Fruit fly (Drosophila melanogaster): ENCODE data around the gene Fim.
A peak's percentile ranks its signal among the peaks of the same experiment; 100 is the strongest.

Fim gene

DNA sequence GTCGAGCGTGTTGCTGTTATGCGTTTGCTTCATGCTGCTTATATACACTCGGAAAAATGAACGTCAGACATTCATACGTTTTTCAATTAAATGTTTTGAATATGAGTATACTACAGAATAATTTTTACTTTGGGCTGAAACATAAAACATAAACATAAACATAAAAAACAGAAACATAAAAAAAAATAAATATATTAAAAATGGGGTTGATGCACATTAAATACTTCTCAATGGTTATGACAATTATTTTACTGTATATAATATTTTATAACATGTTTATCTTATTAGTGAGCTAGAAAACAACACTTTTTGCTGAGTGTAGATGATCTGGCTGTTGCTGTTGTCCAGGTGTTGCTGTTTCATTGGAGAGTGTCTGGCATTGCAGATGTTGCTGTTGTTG, 64.3 kb downstream of the Fim start (continued):
- no peak for TF ChIP-seq CG7745 (tag; optimal IDR thresholded peaks at IDR 0.05)
- TF ChIP-seq fru (optimal IDR thresholded peaks at IDR 0.05) = no peak
- TF ChIP-seq CG2678 (tag; optimal IDR thresholded peaks at IDR 0.05) = no peak
- peak; percentile 58 for TF ChIP-seq sens (GFP tag)
- TF ChIP-seq CG9876 (GFP tag; optimal IDR thresholded peaks at IDR 0.05) = no peak
- TF ChIP-seq unc-4 (GFP tag; IDR thresholded peaks at IDR 0.05; ENCODE audit: partially characterized antibody) = no peak
- no peak for TF ChIP-seq usp (GFP tag; optimal IDR thresholded peaks at IDR 0.05)
- no peak for TF ChIP-seq CG4360 (GFP tag; IDR thresholded peaks at IDR 0.05)
- no peak for TF ChIP-seq btn (GFP tag; optimal IDR thresholded peaks at IDR 0.05)
- TF ChIP-seq grau (tag; optimal IDR thresholded peaks at IDR 0.05) = peak; percentile 14
- TF ChIP-seq Fer3 (tag; optimal IDR thresholded peaks at IDR 0.05) = no peak
- TF ChIP-seq slp2 (GFP tag; optimal IDR thresholded peaks at IDR 0.05) = no peak
- no peak for TF ChIP-seq CG7928 (GFP tag; optimal IDR thresholded peaks at IDR 0.05)
- TF ChIP-seq aop (GFP tag; IDR thresholded peaks at IDR 0.05) = no peak
- no peak for TF ChIP-seq knrl (GFP tag; IDR thresholded peaks at IDR 0.05; ENCODE audit: partially characterized antibody)
- TF ChIP-seq CG17186 (GFP tag; optimal IDR thresholded peaks at IDR 0.05) = no peak
- peak; percentile 9 for TF ChIP-seq CG9437 (GFP tag; optimal IDR thresholded peaks at IDR 0.05)
- peak; percentile 41 for TF ChIP-seq Ets65A (GFP tag)
- TF ChIP-seq maf-S (GFP tag; optimal IDR thresholded peaks at IDR 0.05) = no peak
- TF ChIP-seq CG13624 (GFP tag; optimal IDR thresholded peaks at IDR 0.05) = no peak
- peak in 1 of 2 experiments; percentile 63 for TF ChIP-seq Hr51 (GFP tag; optimal IDR thresholded peaks at IDR 0.05)
- TF ChIP-seq nerfin-2 (GFP tag; IDR thresholded peaks at IDR 0.05; ENCODE audit: partially characterized antibody) = no peak
- no peak for TF ChIP-seq Six4 (GFP tag; optimal IDR thresholded peaks at IDR 0.05)
- no peak for TF ChIP-seq NC2β (GFP tag; optimal IDR thresholded peaks at IDR 0.05)
- TF ChIP-seq CG1024 (GFP tag; IDR thresholded peaks at IDR 0.05) = no peak
- TF ChIP-seq repo (GFP tag; optimal IDR thresholded peaks at IDR 0.05) = no peak
- no peak for TF ChIP-seq da (GFP tag; optimal IDR thresholded peaks at IDR 0.05)
- peak; percentile 47 for TF ChIP-seq Oli (tag; optimal IDR thresholded peaks at IDR 0.05)
- TF ChIP-seq CG18262 (tag; optimal IDR thresholded peaks at IDR 0.05) = peak; percentile 41
- TF ChIP-seq CG5180 (GFP tag; optimal IDR thresholded peaks at IDR 0.05) = no peak
- TF ChIP-seq CG4424 (GFP tag; optimal IDR thresholded peaks at IDR 0.05) = peak; percentile 22
- TF ChIP-seq Ptx1 (GFP tag; IDR thresholded peaks at IDR 0.05) = peak; percentile 23; the same call in 1 of the 2 replicates
- TF ChIP-seq cwo (GFP tag; optimal IDR thresholded peaks at IDR 0.05) = no peak
- TF ChIP-seq tap (tag; optimal IDR thresholded peaks at IDR 0.05) = no peak
- peak; percentile 38 for TF ChIP-seq CG7839 (tag; optimal IDR thresholded peaks at IDR 0.05)
- no peak for TF ChIP-seq Dip2 (GFP tag; IDR thresholded peaks at IDR 0.05)
- no peak for TF ChIP-seq scrt (GFP tag; optimal IDR thresholded peaks at IDR 0.05)
- TF ChIP-seq CG13123 (GFP tag; optimal IDR thresholded peaks at IDR 0.05) = no peak
- TF ChIP-seq wor (GFP tag; IDR thresholded peaks at IDR 0.05) = 0 out of 2 replicates have a peak, but pooled peaks have one; percentile 23
- TF ChIP-seq pum (GFP tag; optimal IDR thresholded peaks at IDR 0.05) = no peak
- TF ChIP-seq unpg (GFP tag; optimal IDR thresholded peaks at IDR 0.05) = peak; percentile 39
- TF ChIP-seq CG10267 (tag; optimal IDR thresholded peaks at IDR 0.05) = peak; percentile 9
- no peak for TF ChIP-seq trem (tag; optimal IDR thresholded peaks at IDR 0.05)
- no peak for TF ChIP-seq gcm2 (GFP tag; optimal IDR thresholded peaks at IDR 0.05)
- TF ChIP-seq Bteb2 (GFP tag; optimal IDR thresholded peaks at IDR 0.05) = no peak
- TF ChIP-seq az2 (GFP tag; optimal IDR thresholded peaks at IDR 0.05) = peak; percentile 27
- TF ChIP-seq ftz-f1 (GFP tag; optimal IDR thresholded peaks at IDR 0.05) = no peak
- peak; percentile 52 for TF ChIP-seq phol (tag; optimal IDR thresholded peaks at IDR 0.05)
- no peak for TF ChIP-seq exex (tag; optimal IDR thresholded peaks at IDR 0.05)
- TF ChIP-seq CG2712 (tag; optimal IDR thresholded peaks at IDR 0.05) = peak; percentile 36
- no peak for TF ChIP-seq Hmr (GFP tag; optimal IDR thresholded peaks at IDR 0.05)

Measured in whole organism, embryonic.